Worm (Caenorhabditis elegans) whole organism, late embryonic: Measurements from ENCODE around the gene F47G3.3.

Experiments used
- C38D4.7 ChIP-seq: fragments of 200-800 bp; sonication (Bioruptor generic); optimal IDR thresholded peaks from 2 replicates; lab custom pipeline; 2018; ENCODE audit warnings: mild to moderate bottlenecking, missing genetic modification characterization, moderate library complexity, missing compliant biosample characterization
- F13H6.1 ChIP-seq: sonication (generic microtip); optimal IDR thresholded peaks from 2 replicates; lab custom pipeline; 2016; ENCODE audit warnings: missing genetic modification characterization, missing compliant biosample characterization
- K02D7.2 ChIP-seq: sonication (generic microtip); optimal IDR thresholded peaks from 2 replicates; lab custom pipeline; 2017; ENCODE audit warnings: mild to moderate bottlenecking, missing genetic modification characterization, missing compliant biosample characterization
- ama-1 ChIP-seq: fragments of 150-350 bp; optimal IDR thresholded peaks from 2 replicates; lab custom pipeline; 2014
- ceh-14 ChIP-seq: sonication (generic microtip); optimal IDR thresholded peaks from 2 replicates; lab custom pipeline; 2016; ENCODE audit warnings: missing genotype, missing genetic modification characterization, missing compliant biosample characterization
- ceh-2 ChIP-seq: sonication (generic microtip); optimal IDR thresholded peaks from 2 replicates; lab custom pipeline; 2016; ENCODE audit warnings: missing genotype, missing genetic modification characterization, missing compliant biosample characterization
- ceh-31 ChIP-seq: sonication (generic microtip); optimal IDR thresholded peaks from 2 replicates; lab custom pipeline; 2016; ENCODE audit warnings: missing genetic modification characterization, missing compliant biosample characterization
- ceh-34 ChIP-seq: sonication (generic microtip); optimal IDR thresholded peaks from 2 replicates; lab custom pipeline; 2016; ENCODE audit warnings: mild to moderate bottlenecking, missing genetic modification characterization, missing compliant biosample characterization
- ceh-6 ChIP-seq: fragments of 200-800 bp; sonication (Bioruptor generic); optimal IDR thresholded peaks from 2 replicates; lab custom pipeline; 2018; ENCODE audit warnings: mild to moderate bottlenecking, missing genetic modification characterization, missing compliant biosample characterization
- ceh-9 ChIP-seq: sonication (generic microtip); optimal IDR thresholded peaks from 2 replicates; lab custom pipeline; 2016; ENCODE audit warnings: mild to moderate bottlenecking, missing genetic modification characterization, inconsistent platforms, missing compliant biosample characterization
- elt-2 ChIP-seq: sonication (generic microtip); optimal IDR thresholded peaks from 2 replicates; lab custom pipeline; 2016; ENCODE audit warnings: missing genetic modification reagents, missing genetic modification characterization, missing compliant biosample characterization
- elt-4 ChIP-seq: sonication (generic microtip); optimal IDR thresholded peaks from 2 replicates; lab custom pipeline; 2016; ENCODE audit warnings: missing genetic modification characterization, missing compliant biosample characterization
- eyg-1 ChIP-seq: sonication (generic microtip); optimal IDR thresholded peaks from 2 replicates; lab custom pipeline; 2016; ENCODE audit warnings: missing genotype, missing genetic modification characterization, missing compliant biosample characterization
- fkh-6 ChIP-seq: sonication (generic microtip); optimal IDR thresholded peaks from 2 replicates; lab custom pipeline; 2016; ENCODE audit warnings: missing genetic modification characterization, missing compliant biosample characterization
- hlh-13 ChIP-seq: fragments of 200-800 bp; sonication (Bioruptor generic); optimal IDR thresholded peaks from 2 replicates; lab custom pipeline; 2018; ENCODE audit warnings: mild to moderate bottlenecking, missing genetic modification characterization, missing compliant biosample characterization
- hlh-15 ChIP-seq: sonication (generic microtip); optimal IDR thresholded peaks from 2 replicates; lab custom pipeline; 2016; ENCODE audit warnings: missing genetic modification characterization, missing compliant biosample characterization
- hlh-30 ChIP-seq: sonication (generic microtip); optimal IDR thresholded peaks from 2 replicates; lab custom pipeline; 2017; ENCODE audit warnings: antibody characterized with exemption, missing genetic modification characterization, missing compliant biosample characterization; ENCODE audit not compliant: insufficient read depth
- lim-6 ChIP-seq: sonication (generic microtip); optimal IDR thresholded peaks from 2 replicates; lab custom pipeline; 2016; ENCODE audit warnings: missing genetic modification characterization, missing compliant biosample characterization
- madf-2 ChIP-seq: sonication (generic microtip); optimal IDR thresholded peaks from 2 replicates; lab custom pipeline; 2017; ENCODE audit warnings: missing genetic modification characterization, missing compliant biosample characterization
- nhr-11 ChIP-seq: fragments of 150-350 bp; optimal IDR thresholded peaks from 2 replicates; lab custom pipeline; 2014; ENCODE audit warnings: missing biosample characterization, missing genetic modification characterization
- nhr-232 ChIP-seq: sonication (generic microtip); optimal IDR thresholded peaks from 2 replicates; lab custom pipeline; 2016; ENCODE audit warnings: missing genetic modification characterization, missing compliant biosample characterization
- npax-4 ChIP-seq: sonication (generic microtip); optimal IDR thresholded peaks from 2 replicates; lab custom pipeline; 2016; ENCODE audit warnings: missing genetic modification characterization, missing compliant biosample characterization
- odd-2 ChIP-seq: sonication (generic microtip); optimal IDR thresholded peaks from 2 replicates; lab custom pipeline; 2017; ENCODE audit warnings: antibody characterized with exemption, mild to moderate bottlenecking, missing genetic modification characterization, missing compliant biosample characterization
- pag-3 ChIP-seq: sonication (generic microtip); optimal IDR thresholded peaks from 2 replicates; lab custom pipeline; 2016; ENCODE audit warnings: missing compliant biosample characterization, missing genetic modification characterization, borderline replicate concordance
- pax-1 ChIP-seq: fragments of 150-350 bp; optimal IDR thresholded peaks from 2 replicates; lab custom pipeline; 2014; ENCODE audit warnings: missing biosample characterization, missing genetic modification characterization
- pros-1 ChIP-seq: fragments of 150-350 bp; optimal IDR thresholded peaks from 2 replicates; lab custom pipeline; 2014; ENCODE audit warnings: missing biosample characterization, missing genetic modification reagents, missing genetic modification characterization
- sdc-2 ChIP-seq: sonication (generic microtip); optimal IDR thresholded peaks from 2 replicates; lab custom pipeline; 2016; ENCODE audit warnings: missing genotype, missing genetic modification characterization, missing compliant biosample characterization
- sox-2 ChIP-seq: fragments of 200-800 bp; sonication (Bioruptor generic); IDR thresholded peaks from 2 replicates; pipeline ENCODE4 v1.3.6; 2022; ENCODE audit warnings: missing genetic modification reagents, missing genetic modification characterization, missing compliant biosample characterization
- tbx-7 ChIP-seq: sonication (generic microtip); optimal IDR thresholded peaks from 2 replicates; lab custom pipeline; 2016; ENCODE audit warnings: missing genotype, missing genetic modification characterization, missing compliant biosample characterization
- ttx-3 ChIP-seq: sonication (generic microtip); optimal IDR thresholded peaks from 2 replicates; lab custom pipeline; 2016; ENCODE audit warnings: missing genetic modification reagents, missing genetic modification characterization, missing compliant biosample characterization
- unc-42 ChIP-seq: sonication (generic microtip); optimal IDR thresholded peaks from 2 replicates; lab custom pipeline; 2016; ENCODE audit warnings: missing genotype, missing genetic modification characterization, missing compliant biosample characterization
- unc-55 ChIP-seq: sonication (generic microtip); optimal IDR thresholded peaks from 2 replicates; lab custom pipeline; 2017; ENCODE audit warnings: missing biosample characterization, missing genetic modification reagents, missing genetic modification characterization
- zip-5 ChIP-seq: sonication (generic microtip); optimal IDR thresholded peaks from 2 replicates; lab custom pipeline; 2016; ENCODE audit warnings: missing genetic modification characterization, missing compliant biosample characterization
- ztf-16 ChIP-seq: sonication (generic microtip); optimal IDR thresholded peaks from 2 replicates; lab custom pipeline; 2017; ENCODE audit warnings: missing genetic modification characterization, missing compliant biosample characterization

F47G3.3 gene

ce11 chrX:2370655-2371054, 5.1 kb upstream of the F47G3.3 start:
- TF ChIP-seq ttx-3 (tag; lab: Kevin White, UChicago) (no peak), elt-2 (tag; lab: Kevin White, UChicago) (peak; percentile 73)

ce11 chrX:2372134-2372533, 3.7 kb upstream of the F47G3.3 start:
- TF ChIP-seq elt-2 (tag; lab: Kevin White, UChicago) (peak; percentile 63), hlh-15 (no peak), odd-2 (tag; lab: Kevin White, UChicago) (no peak), ceh-34 (tag; lab: Kevin White, UChicago) (no peak), npax-4 (tag; lab: Kevin White, UChicago) (no peak)
- TF ChIP-seq, all 69 proteins: peak for 1

- TF ChIP-seq ceh-14 (tag; lab: Kevin White, UChicago) (no peak), K02D7.2 (tag; lab: Kevin White, UChicago) (no peak), pax-1 (no peak), hlh-15 (no peak), sox-2 (GFP tag; lab: Robert Waterston, UW) (no peak), F13H6.1 (tag; lab: Kevin White, UChicago) (no peak), tbx-7 (tag; lab: Kevin White, UChicago) (no peak), ama-1 (lab: Kevin White, UChicago) (no peak), C38D4.7 (no peak), sdc-2 (no peak), ceh-6 (no peak), unc-42 (tag; lab: Kevin White, UChicago) (no peak), nhr-11 (tag; lab: Kevin White, UChicago) (no peak)
Observed at ce11 chrX:2380818-2381217, 5.0 kb downstream of the F47G3.3 start.

ce11 chrX:2381282-2381681, 5.5 kb downstream of the F47G3.3 start, which contains the start of gene F47G3.4:
F47G3.4 (plus strand) TSS chrX:2381582.
- TF ChIP-seq eyg-1 (tag; lab: Kevin White, UChicago) (no peak), F13H6.1 (tag; lab: Kevin White, UChicago) (no peak), ttx-3 (tag; lab: Kevin White, UChicago) (no peak), lim-6 (tag; lab: Kevin White, UChicago) (no peak), hlh-30 (tag; lab: Kevin White, UChicago) (no peak), unc-55 (no peak), fkh-6 (tag; lab: Kevin White, UChicago) (no peak), hlh-13 (GFP tag; lab: Kevin White, UChicago) (no peak), ztf-16 (no peak)
- TF ChIP-seq, all 69 proteins: peak for 0

- TF ChIP-seq pag-3 (no peak), sdc-2 (peak; percentile 2), madf-2 (tag; lab: Kevin White, UChicago) (no peak), elt-2 (tag; lab: Kevin White, UChicago) (no peak), F13H6.1 (tag; lab: Kevin White, UChicago) (no peak), pros-1 (tag; lab: Kevin White, UChicago) (no peak), tbx-7 (tag; lab: Kevin White, UChicago) (no peak), ceh-14 (tag; lab: Kevin White, UChicago) (no peak), elt-4 (tag; lab: Kevin White, UChicago) (no peak), zip-5 (tag; lab: Kevin White, UChicago) (no peak), ttx-3 (tag; lab: Kevin White, UChicago) (no peak), ceh-9 (tag; lab: Kevin White, UChicago) (no peak), ceh-31 (peak; percentile 26), nhr-232 (no peak), hlh-13 (GFP tag; lab: Kevin White, UChicago) (no peak), unc-42 (tag; lab: Kevin White, UChicago) (no peak), hlh-30 (tag; lab: Kevin White, UChicago) (no peak), ceh-2 (tag; lab: Kevin White, UChicago) (no peak)
- TF ChIP-seq, all 69 proteins: peak for 2
Observed at ce11 chrX:2382227-2382626, 6.4 kb downstream of the F47G3.3 start.
